Fruit fly (Drosophila melanogaster) whole organism, prepupa: Measurements from ENCODE around the gene Diedel.

Experiments
- CG6163 ChIP-seq: fragments of 200-800 bp; sonication (Bioruptor generic); IDR thresholded peaks from 3 replicates; pipeline ENCODE4 v1.3.6; 2022; ENCODE audit warnings: missing biosample characterization, missing genetic modification characterization
- CG6808 ChIP-seq: fragments of 200-800 bp; sonication (Bioruptor generic); optimal IDR thresholded peaks from 3 replicates; lab custom pipeline; 2017; ENCODE audit warnings: missing biosample characterization, missing genetic modification characterization, mild to moderate bottlenecking, moderate library complexity, missing genetic modification reagents
- Hr38 ChIP-seq: sonication (Bioruptor generic); optimal IDR thresholded peaks from 2 replicates; lab custom pipeline; 2016; ENCODE audit warnings: missing biosample characterization, missing genetic modification characterization
- Hr39 ChIP-seq: fragments of 200-800 bp; sonication (Bioruptor generic); optimal IDR thresholded peaks from 2 replicates; lab custom pipeline; 2016; ENCODE audit warnings: missing biosample characterization, missing genetic modification characterization
- OdsH ChIP-seq: fragments of 200-800 bp; sonication (Bioruptor generic); optimal IDR thresholded peaks from 3 replicates; lab custom pipeline; 2016; ENCODE audit warnings: missing biosample characterization, missing genetic modification characterization
- Smox ChIP-seq: fragments of 200-800 bp; sonication (Bioruptor generic); optimal IDR thresholded peaks from 3 replicates; lab custom pipeline; 2016; ENCODE audit warnings: missing biosample characterization, missing genetic modification characterization
- svp ChIP-seq: fragments of 200-800 bp; sonication (Bioruptor generic); peaks from one replicate; lab custom pipeline; 2016; ENCODE audit warnings: missing biosample characterization, missing genetic modification characterization

Gene Diedel

DNA sequence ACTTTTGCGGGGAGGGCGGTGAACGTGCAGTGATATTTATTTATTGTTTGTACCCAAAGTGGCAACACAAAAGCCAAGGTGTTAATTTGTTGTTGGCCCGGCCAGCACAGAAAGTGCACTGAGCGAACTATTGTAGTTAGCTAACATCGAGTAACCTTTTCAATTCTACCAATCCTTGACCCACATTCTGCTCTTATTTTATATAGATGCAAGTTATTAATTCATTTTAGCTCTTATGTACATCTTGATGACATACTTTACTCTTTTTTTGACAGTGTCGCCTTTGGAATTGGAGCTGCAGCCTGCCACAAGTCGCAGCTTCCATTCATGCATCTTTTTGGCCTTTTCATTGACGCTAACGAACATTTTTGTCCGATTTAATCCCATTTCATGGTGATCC lies 44.8 kb downstream of the Diedel start (continued):
- peak; percentile 55 for TF ChIP-seq OdsH (GFP tag; lab: Kevin White, UChicago)
- TF ChIP-seq Hr39 (GFP tag; lab: Kevin White, UChicago), result peak; percentile 66
- no peak for TF ChIP-seq Hr38
- peak; percentile 26 for TF ChIP-seq CG6808 (GFP tag; lab: Kevin White, UChicago)
- TF ChIP-seq svp (GFP tag; lab: Kevin White, UChicago), result peak; percentile 90
- peak; percentile 79; the same call in 2 of the 3 replicates for TF ChIP-seq CG6163 (GFP tag; lab: Robert Waterston, UW)

DNA sequence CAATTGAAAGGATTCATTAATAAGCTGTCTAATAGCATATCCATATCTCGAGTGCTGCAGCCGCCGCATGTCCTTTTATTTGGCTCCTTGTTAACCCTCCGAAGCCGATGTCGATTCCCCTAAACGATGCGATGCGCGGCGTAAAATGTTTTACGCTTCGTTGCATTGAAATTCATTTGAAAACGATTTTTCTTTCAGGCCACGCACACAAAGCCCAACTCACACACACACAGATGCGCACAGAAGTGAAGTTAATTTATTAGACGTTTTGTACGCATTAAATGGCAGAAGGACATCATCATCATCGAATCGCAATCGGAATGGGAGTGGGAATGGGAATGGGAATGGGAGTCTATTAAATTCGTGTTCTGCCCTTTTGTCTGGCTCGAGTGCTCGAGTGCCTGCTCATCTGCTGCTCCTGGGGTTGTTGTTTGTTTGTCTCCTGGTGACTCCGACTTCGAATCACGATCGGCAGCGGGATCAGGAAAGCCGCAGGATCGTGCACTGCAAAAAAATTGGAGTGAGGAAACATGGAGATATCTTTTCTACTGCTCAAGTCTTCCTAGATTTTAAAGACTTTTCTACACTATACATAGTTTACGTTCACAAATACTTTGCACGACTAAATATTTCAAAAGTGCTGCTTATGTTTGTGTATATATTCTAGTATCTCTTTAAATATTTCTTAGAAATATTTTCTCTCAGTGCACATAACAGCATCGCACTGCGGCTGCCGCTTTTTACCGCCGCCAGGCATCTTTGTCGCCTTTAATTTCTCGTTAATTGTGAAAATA lies 47.5 kb downstream of the Diedel start:
- TF ChIP-seq Smox (GFP tag; lab: Kevin White, UChicago), result no peak
- TF ChIP-seq svp (GFP tag; lab: Kevin White, UChicago), result peak; percentile 53
- TF ChIP-seq, all 60 proteins: peak for 1
